Worm (Caenorhabditis elegans): ENCODE measurements around the gene frm-5.2.
"Not testable (repeated sequence)": the region's sequence is repeated elsewhere in the genome, so short reads cannot be mapped to it uniquely, and the experiment has no call there.

DNA sequence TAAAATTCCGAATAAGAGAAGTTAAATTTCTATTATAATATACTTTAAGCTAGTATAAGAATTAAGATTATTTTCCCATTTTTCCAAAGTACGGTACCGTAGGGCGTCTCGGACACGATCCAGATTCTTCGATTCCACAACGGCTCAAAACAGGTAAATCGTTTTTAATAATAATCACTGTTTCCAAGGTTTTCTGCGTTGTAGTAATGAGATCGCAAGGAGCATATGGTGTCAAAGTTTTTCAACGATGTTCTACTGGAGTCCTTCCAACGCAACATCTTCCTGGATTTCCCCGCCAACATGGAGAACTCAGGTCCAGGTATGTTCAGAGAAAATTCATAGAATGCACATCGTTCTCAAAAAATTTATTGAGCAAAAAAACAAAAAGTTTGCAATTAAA is 61.0 kb downstream of the frm-5.2 start, which contains the start of gene T05C7.7:
- TF ChIP-seq elt-3 (tag; optimal IDR thresholded peaks at IDR 0.05); rnt-1 (tag; optimal IDR thresholded peaks at IDR 0.05); mep-1 (tag; optimal IDR thresholded peaks at IDR 0.05); lir-3 (tag; optimal IDR thresholded peaks at IDR 0.05; ENCODE audit: poor library complexity); nhr-12 (tag; optimal IDR thresholded peaks at IDR 0.05); hlh-17 (GFP tag; optimal IDR thresholded peaks at IDR 0.05; ENCODE audit: borderline replicate concordance); mef-2 (tag; optimal IDR thresholded peaks at IDR 0.05); nhr-77 (tag; optimal IDR thresholded peaks at IDR 0.05); ama-1 (optimal IDR thresholded peaks at IDR 0.05); nhr-20 (tag; optimal IDR thresholded peaks at IDR 0.05); skn-1 (tag; optimal IDR thresholded peaks at IDR 0.05); pag-3 (tag; optimal IDR thresholded peaks at IDR 0.05; ENCODE audit: borderline replicate concordance, insufficient read depth): not testable (repeated sequence)

Measured in whole organism, L1 larva.